Worm (Caenorhabditis elegans) whole organism, L4 larva: Measurements from ENCODE around the gene mtm-6.

Experiments used
- D1046.2 ChIP-seq: fragments of 200-800 bp; sonication (Bioruptor generic); IDR thresholded peaks from 2 replicates; pipeline ENCODE4 v1.3.6; 2022; ENCODE audit warnings: missing genetic modification characterization, missing compliant biosample characterization
- F49E8.2 ChIP-seq: sonication (generic microtip); optimal IDR thresholded peaks from 2 replicates; lab custom pipeline; 2016; ENCODE audit warnings: missing compliant biosample characterization, mild to moderate bottlenecking, missing genetic modification characterization, borderline replicate concordance
- Y5F2A.4 ChIP-seq: fragments of 200-800 bp; sonication (Bioruptor generic); optimal IDR thresholded peaks from 2 replicates; lab custom pipeline; 2018; ENCODE audit warnings: mild to moderate bottlenecking, missing genetic modification characterization, missing compliant biosample characterization
- ZK337.2 ChIP-seq: fragments of 200-800 bp; sonication (Bioruptor generic); IDR thresholded peaks from 2 replicates; pipeline ENCODE4 v1.3.6; 2022; ENCODE audit warnings: missing genetic modification reagents, missing genetic modification characterization, missing compliant biosample characterization
- ZK546.5 ChIP-seq, 2 experiments: sonication (generic microtip); optimal IDR thresholded peaks; 2 replicates each; lab custom pipeline; 2017; ENCODE audit warnings: missing biosample characterization in 2 of 2, missing genetic modification characterization in 2 of 2
- ama-1 ChIP-seq: fragments of 150-350 bp; optimal IDR thresholded peaks from 2 replicates; lab custom pipeline; 2014; ENCODE audit warnings: inconsistent platforms, mixed read lengths
- arid-1 ChIP-seq: fragments of 200-800 bp; sonication (Bioruptor generic); conservative IDR thresholded peaks from 2 replicates; pipeline ENCODE4 v1.3.6; 2022; ENCODE audit warnings: missing genetic modification reagents, missing genetic modification characterization, missing compliant biosample characterization
- ces-1 ChIP-seq: fragments of 150-350 bp; sonication (generic microtip); optimal IDR thresholded peaks from 4 replicates; lab custom pipeline; 2014; ENCODE audit warnings: missing biosample characterization, missing genetic modification reagents, missing genetic modification characterization
- cey-2 ChIP-seq: sonication (generic microtip); optimal IDR thresholded peaks from 3 replicates; lab custom pipeline; 2017; ENCODE audit warnings: missing genetic modification characterization, mild to moderate bottlenecking, missing compliant biosample characterization, antibody characterized with exemption, borderline replicate concordance; ENCODE audit not compliant: insufficient read depth
- daf-16 ChIP-seq, 3 experiments: sonication (generic microtip); optimal IDR thresholded peaks; 2 replicates each; lab custom pipeline; 2016 to 2017; ENCODE audit warnings: missing genetic modification characterization in 3 of 3, missing genetic modification reagents in 3 of 3, mild to moderate bottlenecking in 2 of 3, missing compliant biosample characterization in 2 of 3, missing biosample characterization in 1 of 3, moderate library complexity in 1 of 3
- dmd-6 ChIP-seq: fragments of 200-800 bp; sonication (Bioruptor generic); IDR thresholded peaks from 2 replicates; pipeline ENCODE4 v1.3.6; 2022; ENCODE audit warnings: missing genetic modification reagents, missing genetic modification characterization, missing compliant biosample characterization
- dmd-9 ChIP-seq: fragments of 200-800 bp; sonication (Bioruptor generic); IDR thresholded peaks from 2 replicates; pipeline ENCODE4 v1.3.6; 2022; ENCODE audit warnings: missing genetic modification reagents, missing genetic modification characterization, missing compliant biosample characterization
- dpl-1 ChIP-seq: fragments of 150-350 bp; optimal IDR thresholded peaks from 2 replicates; lab custom pipeline; 2014; ENCODE audit warnings: missing biosample characterization, missing genetic modification reagents, missing genetic modification characterization
- duxl-1 ChIP-seq: sonication (generic microtip); optimal IDR thresholded peaks from 2 replicates; lab custom pipeline; 2016; ENCODE audit warnings: mild to moderate bottlenecking, missing genetic modification characterization, moderate library complexity, missing compliant biosample characterization; ENCODE audit not compliant: poor library complexity
- dve-1 ChIP-seq: sonication (generic microtip); optimal IDR thresholded peaks from 2 replicates; lab custom pipeline; 2017; ENCODE audit warnings: antibody characterized with exemption, mild to moderate bottlenecking, missing genetic modification characterization, missing compliant biosample characterization; ENCODE audit not compliant: insufficient read depth
- egl-27 ChIP-seq: sonication (generic microtip); optimal IDR thresholded peaks from 3 replicates; lab custom pipeline; 2017; ENCODE audit warnings: missing biosample characterization, missing genetic modification reagents, missing genetic modification characterization
- fos-1 ChIP-seq: fragments of 150-350 bp; optimal IDR thresholded peaks from 2 replicates; lab custom pipeline; 2014; ENCODE audit warnings: missing biosample characterization, missing genetic modification characterization
- hlh-30 ChIP-seq: sonication (generic microtip); optimal IDR thresholded peaks from 2 replicates; lab custom pipeline; 2017; ENCODE audit warnings: antibody characterized with exemption, mild to moderate bottlenecking, missing genetic modification characterization, missing compliant biosample characterization; ENCODE audit not compliant: insufficient read depth
- lin-1 ChIP-seq: fragments of 200-800 bp; sonication (Bioruptor generic); IDR thresholded peaks from 2 replicates; pipeline ENCODE4 v1.3.6; 2022; ENCODE audit warnings: missing genetic modification reagents, missing genetic modification characterization, missing compliant biosample characterization
- lin-13 ChIP-seq: fragments of 150-350 bp; optimal IDR thresholded peaks from 2 replicates; lab custom pipeline; 2014; ENCODE audit warnings: missing biosample characterization, missing genetic modification reagents, missing genetic modification characterization
- lin-29 ChIP-seq: fragments of 200-800 bp; sonication (Bioruptor generic); IDR thresholded peaks from 2 replicates; pipeline ENCODE4 v1.3.6; 2022; ENCODE audit warnings: missing genetic modification reagents, missing genetic modification characterization, missing compliant biosample characterization
- lin-38 ChIP-seq: fragments of 200-800 bp; sonication (Bioruptor generic); IDR thresholded peaks from 2 replicates; pipeline ENCODE4 v1.3.6; 2022; ENCODE audit warnings: missing genetic modification reagents, missing genetic modification characterization, missing compliant biosample characterization
- lin-39 ChIP-seq: fragments of 150-350 bp; optimal IDR thresholded peaks from 2 replicates; lab custom pipeline; 2014; ENCODE audit warnings: missing biosample characterization, missing genetic modification reagents, missing genetic modification characterization
- lir-3 ChIP-seq: sonication (generic microtip); optimal IDR thresholded peaks from 2 replicates; lab custom pipeline; 2016; ENCODE audit warnings: mild to moderate bottlenecking, missing genetic modification characterization, missing compliant biosample characterization
- mep-1 ChIP-seq: fragments of 150-350 bp; sonication (generic microtip); optimal IDR thresholded peaks from 3 replicates; lab custom pipeline; 2014; ENCODE audit warnings: missing biosample characterization, missing genetic modification characterization
- nhr-10 ChIP-seq: fragments of 150-350 bp; optimal IDR thresholded peaks from 2 replicates; lab custom pipeline; 2014; ENCODE audit warnings: missing biosample characterization, missing genetic modification characterization
- nhr-102 ChIP-seq: sonication (generic microtip); optimal IDR thresholded peaks from 2 replicates; lab custom pipeline; 2016; ENCODE audit warnings: mild to moderate bottlenecking, missing genetic modification characterization, moderate library complexity, missing compliant biosample characterization
- nhr-111 ChIP-seq: fragments of 200-800 bp; sonication (Bioruptor generic); optimal IDR thresholded peaks from 2 replicates; lab custom pipeline; 2018; ENCODE audit warnings: mild to moderate bottlenecking, missing genetic modification characterization, missing compliant biosample characterization
- nhr-25 ChIP-seq: sonication (generic microtip); optimal IDR thresholded peaks from 2 replicates; lab custom pipeline; 2017; ENCODE audit warnings: missing genetic modification characterization, mild to moderate bottlenecking, missing compliant biosample characterization, antibody characterized with exemption, moderate library complexity, borderline replicate concordance; ENCODE audit not compliant: insufficient read depth
- nhr-42 ChIP-seq: fragments of 200-800 bp; sonication (Bioruptor generic); IDR thresholded peaks from 2 replicates; pipeline ENCODE4 v1.3.6; 2022; ENCODE audit warnings: missing genetic modification characterization, missing compliant biosample characterization
- nhr-6 ChIP-seq: fragments of 150-350 bp; optimal IDR thresholded peaks from 2 replicates; lab custom pipeline; 2014; ENCODE audit warnings: missing biosample characterization, missing genetic modification characterization
- pqm-1 ChIP-seq: sonication (generic microtip); optimal IDR thresholded peaks from 2 replicates; lab custom pipeline; 2017; ENCODE audit warnings: missing biosample characterization, missing genetic modification characterization
- rbr-2 ChIP-seq: sonication (generic microtip); optimal IDR thresholded peaks from 2 replicates; lab custom pipeline; 2016; ENCODE audit warnings: missing genotype, missing genetic modification characterization, missing compliant biosample characterization
- skn-1 ChIP-seq: fragments of 150-350 bp; optimal IDR thresholded peaks from 2 replicates; lab custom pipeline; 2014; ENCODE audit warnings: missing biosample characterization, missing genetic modification characterization
- snpc-1.2 ChIP-seq: fragments of 200-800 bp; sonication (Bioruptor generic); IDR thresholded peaks from 2 replicates; pipeline ENCODE4 v1.3.6; 2022; ENCODE audit warnings: missing genetic modification reagents, missing genetic modification characterization, missing compliant biosample characterization
- snpc-4 ChIP-seq: fragments of 150-350 bp; optimal IDR thresholded peaks from 2 replicates; lab custom pipeline; 2014; ENCODE audit warnings: missing biosample characterization, missing genetic modification characterization
- spr-3 ChIP-seq: fragments of 200-800 bp; sonication (Bioruptor generic); optimal IDR thresholded peaks from 2 replicates; lab custom pipeline; 2018; ENCODE audit warnings: mild to moderate bottlenecking, missing genetic modification characterization, missing compliant biosample characterization
- unc-39 ChIP-seq: sonication (generic microtip); optimal IDR thresholded peaks from 2 replicates; lab custom pipeline; 2017; ENCODE audit warnings: missing biosample characterization, missing genetic modification characterization
- vab-7 ChIP-seq: fragments of 200-800 bp; sonication (Bioruptor generic); IDR thresholded peaks from 2 replicates; pipeline ENCODE4 v1.3.6; 2022; ENCODE audit warnings: missing genetic modification reagents, missing genetic modification characterization, missing compliant biosample characterization
- zag-1 ChIP-seq: fragments of 150-350 bp; optimal IDR thresholded peaks from 2 replicates; lab custom pipeline; 2014; ENCODE audit warnings: missing biosample characterization, missing genetic modification characterization
- zip-11 ChIP-seq: fragments of 200-800 bp; sonication (Bioruptor generic); IDR thresholded peaks from 2 replicates; pipeline ENCODE4 v1.3.6; 2022; ENCODE audit warnings: missing genetic modification characterization, missing compliant biosample characterization
- zip-2 ChIP-seq: fragments of 150-350 bp; optimal IDR thresholded peaks from 2 replicates; lab custom pipeline; 2014; ENCODE audit warnings: missing biosample characterization, missing genetic modification characterization

The mtm-6 gene

ce11 chrIII:13380881-13381280, 34.0 kb downstream of the mtm-6 start:
- TF ChIP-seq rbr-2 (tag; lab: Kevin White, UChicago) (no peak), pqm-1 (tag; lab: Kevin White, UChicago) (no peak), D1046.2 (no peak), lin-29 (GFP tag; lab: Robert Waterston, UW) (no peak), lin-39 (tag; lab: Kevin White, UChicago) (no peak), nhr-25 (tag; lab: Kevin White, UChicago) (no peak), dmd-6 (GFP tag; lab: Robert Waterston, UW) (no peak), nhr-10 (no peak), lin-38 (no peak), daf-16 (GFP tag; optimal IDR thresholded peaks at IDR 0.05; lab: Kevin White, UChicago) (no peak), daf-16 (tag; optimal IDR thresholded peaks at IDR 0.05; lab: Kevin White, UChicago) (no peak), ama-1 (lab: Kevin White, UChicago) (no peak), ZK337.2 (GFP tag; lab: Robert Waterston, UW) (no peak), dpl-1 (no peak), arid-1 (GFP tag; lab: Robert Waterston, UW) (no peak), ZK546.5 (tag; optimal IDR thresholded peaks at IDR 0.05; lab: Kevin White, UChicago) (no peak), nhr-6 (tag; lab: Kevin White, UChicago) (no peak), zag-1 (tag; lab: Kevin White, UChicago) (no peak)

- no peak for TF ChIP-seq F49E8.2 (tag; lab: Kevin White, UChicago)
- no peak for TF ChIP-seq snpc-4 (tag; lab: Kevin White, UChicago)
- no peak for TF ChIP-seq fos-1 (tag; lab: Kevin White, UChicago)
- no peak for TF ChIP-seq nhr-111 (GFP tag; lab: Kevin White, UChicago)
- TF ChIP-seq nhr-102 (tag; lab: Kevin White, UChicago), result no peak
- no peak for TF ChIP-seq lin-1 (GFP tag; lab: Robert Waterston, UW)
These were observed 34.8 kb downstream of the mtm-6 start for ce11 chrIII:13381684-13382083.

- TF ChIP-seq lir-3 (tag; lab: Kevin White, UChicago) (no peak), ces-1 (GFP tag; lab: Kevin White, UChicago) (no peak), egl-27 (tag; lab: Kevin White, UChicago) (no peak), Y5F2A.4 (no peak), dmd-9 (GFP tag; lab: Robert Waterston, UW) (no peak), skn-1 (tag; lab: Kevin White, UChicago) (no peak), zag-1 (tag; lab: Kevin White, UChicago) (no peak), D1046.2 (no peak), dve-1 (no peak), duxl-1 (no peak)
These were observed 36.3 kb downstream of the mtm-6 start for ce11 chrIII:13383159-13383558.

- no peak for TF ChIP-seq egl-27 (tag; lab: Kevin White, UChicago)
- TF ChIP-seq unc-39 (tag; lab: Kevin White, UChicago), result no peak
- TF ChIP-seq lin-13 (GFP tag; lab: Kevin White, UChicago), result no peak
- TF ChIP-seq cey-2 (tag; lab: Kevin White, UChicago), result no peak
- no peak for TF ChIP-seq spr-3
- no peak for TF ChIP-seq zip-11 (GFP tag; lab: Robert Waterston, UW)
- TF ChIP-seq zip-2 (tag; lab: Kevin White, UChicago), result no peak
- no peak for TF ChIP-seq nhr-6 (tag; lab: Kevin White, UChicago)
- TF ChIP-seq pqm-1 (tag; lab: Kevin White, UChicago), result no peak
- TF ChIP-seq hlh-30 (tag; lab: Kevin White, UChicago), result no peak
- no peak for TF ChIP-seq vab-7 (GFP tag; lab: Robert Waterston, UW)
- TF ChIP-seq snpc-1.2, result no peak
- no peak for TF ChIP-seq nhr-42 (GFP tag; lab: Robert Waterston, UW)
- TF ChIP-seq mep-1 (tag; lab: Kevin White, UChicago), result no peak
These were observed 39.0 kb downstream of the mtm-6 start, which contains the start of gene T03F6.4 for ce11 chrIII:13385850-13386249. Gene T03F6.4, plus strand, starts transcription at chrIII:13386150.
